Fruit fly (Drosophila melanogaster) whole organism, embryonic: ENCODE data around the gene CG15530.

ENCODE experiments used
- B-H1 ChIP-seq: fragments of 200-800 bp; sonication (Bioruptor generic); IDR thresholded peaks from 3 replicates; pipeline ENCODE4 v1.3.6; 2022; ENCODE audit warnings: missing biosample characterization, missing genetic modification characterization
- BEAF-32 ChIP-seq: fragments of 200-800 bp; sonication (Bioruptor generic); optimal IDR thresholded peaks from 3 replicates; lab custom pipeline; 2017; ENCODE audit warnings: missing biosample characterization, missing genetic modification characterization, mild to moderate bottlenecking, moderate library complexity, missing genetic modification reagents
- Bgb ChIP-seq: fragments of 200-800 bp; sonication (Bioruptor generic); IDR thresholded peaks from 2 replicates; pipeline ENCODE4 v1.3.6; 2022; ENCODE audit warnings: missing biosample characterization, missing genetic modification characterization; ENCODE audit not compliant: partially characterized antibody
- CG11085 ChIP-seq: fragments of 200-800 bp; sonication (Bioruptor generic); IDR thresholded peaks from 2 replicates; pipeline ENCODE4 v1.3.6; 2022; ENCODE audit warnings: missing biosample characterization, missing genetic modification characterization
- CG11247 ChIP-seq: fragments of 200-800 bp; sonication (Bioruptor generic); IDR thresholded peaks from 2 replicates; pipeline ENCODE4 v1.3.6; 2022; ENCODE audit warnings: missing biosample characterization, missing genetic modification characterization
- CG16815 ChIP-seq: fragments of 200-800 bp; sonication (Bioruptor generic); optimal IDR thresholded peaks from 3 replicates; lab custom pipeline; 2017; ENCODE audit warnings: missing biosample characterization, mild to moderate bottlenecking, missing genetic modification characterization
- CG17829 ChIP-seq: fragments of 200-800 bp; optimal IDR thresholded peaks from 2 replicates; lab custom pipeline; 2019; ENCODE audit warnings: missing biosample characterization, mild to moderate bottlenecking, missing genetic modification characterization, moderate library complexity
- CG18011 ChIP-seq: fragments of 200-800 bp; sonication (Bioruptor generic); optimal IDR thresholded peaks from 2 replicates; lab custom pipeline; 2017; ENCODE audit warnings: missing biosample characterization, missing genetic modification characterization, mild to moderate bottlenecking, moderate library complexity, missing genotype
- CG18619 ChIP-seq: fragments of 200-800 bp; sonication (Bioruptor generic); optimal IDR thresholded peaks from 3 replicates; lab custom pipeline; 2017; ENCODE audit warnings: missing biosample characterization, mild to moderate bottlenecking, missing genetic modification characterization
- CG2875 ChIP-seq: fragments of 200-800 bp; sonication (Bioruptor generic); optimal IDR thresholded peaks from 2 replicates; lab custom pipeline; 2017; ENCODE audit warnings: missing biosample characterization, mild to moderate bottlenecking, missing genetic modification characterization, missing genetic modification reagents
- CG32772 ChIP-seq: fragments of 200-800 bp; sonication (Bioruptor generic); IDR thresholded peaks from 2 replicates; pipeline ENCODE4 v1.3.6; 2022; ENCODE audit warnings: missing biosample characterization, missing genetic modification characterization
- CG4854 ChIP-seq: fragments of 200-800 bp; sonication (Bioruptor generic); optimal IDR thresholded peaks from 2 replicates; lab custom pipeline; 2016; ENCODE audit warnings: missing biosample characterization, missing genetic modification characterization, inconsistent platforms
- Dfd ChIP-seq, 2 experiments: fragments of >200 bp; optimal IDR thresholded peaks; 2 replicates each; lab custom pipeline; 2017; ENCODE audit warnings: missing biosample characterization in 2 of 2, missing genetic modification characterization in 2 of 2
- Dll ChIP-seq: fragments of 200-800 bp; sonication (Bioruptor generic); IDR thresholded peaks from 4 replicates; pipeline ENCODE4 v1.3.6; 2022; ENCODE audit warnings: missing biosample characterization, missing genetic modification characterization; ENCODE audit not compliant: partially characterized antibody
- Dp ChIP-seq: fragments of 200-800 bp; sonication (Bioruptor generic); optimal IDR thresholded peaks from 2 replicates; lab custom pipeline; 2018; ENCODE audit warnings: missing biosample characterization, mild to moderate bottlenecking, missing genetic modification characterization, moderate library complexity
- Fer1 ChIP-seq: fragments of 200-800 bp; sonication (Bioruptor generic); optimal IDR thresholded peaks from 2 replicates; lab custom pipeline; 2017; ENCODE audit warnings: missing biosample characterization, mild to moderate bottlenecking, missing genetic modification characterization
- Fer3 ChIP-seq: fragments of 200-800 bp; sonication (Bioruptor generic); optimal IDR thresholded peaks from 2 replicates; lab custom pipeline; 2018; ENCODE audit warnings: missing biosample characterization, mild to moderate bottlenecking, missing genetic modification characterization, moderate library complexity
- H15 ChIP-seq: fragments of 200-800 bp; sonication (Bioruptor generic); IDR thresholded peaks from 3 replicates; pipeline ENCODE4 v1.3.6; 2022; ENCODE audit warnings: missing biosample characterization, missing genetic modification characterization
- HmgZ ChIP-seq: fragments of 200-800 bp; sonication (Bioruptor generic); optimal IDR thresholded peaks from 2 replicates; lab custom pipeline; 2018; ENCODE audit warnings: missing biosample characterization, mild to moderate bottlenecking, missing genetic modification characterization
- Hr3 ChIP-seq: fragments of 200-800 bp; sonication (Bioruptor generic); optimal IDR thresholded peaks from 3 replicates; lab custom pipeline; 2016; ENCODE audit warnings: missing biosample characterization, missing genetic modification characterization
- Lpt ChIP-seq: fragments of >200 bp; optimal IDR thresholded peaks from 2 replicates; lab custom pipeline; 2018; ENCODE audit warnings: missing biosample characterization, missing genetic modification characterization
- Mes4 ChIP-seq: fragments of 200-800 bp; sonication (Bioruptor generic); optimal IDR thresholded peaks from 2 replicates; lab custom pipeline; 2016; ENCODE audit warnings: missing biosample characterization, missing genetic modification characterization
- Neu2 ChIP-seq: fragments of 200-800 bp; sonication (Bioruptor generic); optimal IDR thresholded peaks from 3 replicates; lab custom pipeline; 2016; ENCODE audit warnings: missing biosample characterization, missing genetic modification characterization, borderline replicate concordance
- Nf-YC ChIP-seq: fragments of 200-800 bp; optimal IDR thresholded peaks from 3 replicates; lab custom pipeline; 2019; ENCODE audit warnings: missing biosample characterization, mild to moderate bottlenecking, missing genetic modification characterization, moderate library complexity
- Usf ChIP-seq: fragments of 200-800 bp; sonication (Bioruptor generic); optimal IDR thresholded peaks from 2 replicates; lab custom pipeline; 2017; ENCODE audit warnings: missing genotype, missing biosample characterization, missing genetic modification characterization
- abd-A ChIP-seq: fragments of 200-800 bp; sonication (Bioruptor generic); optimal IDR thresholded peaks from 3 replicates; lab custom pipeline; 2019; ENCODE audit warnings: missing biosample characterization, mild to moderate bottlenecking, missing genetic modification characterization, moderate library complexity
- amos ChIP-seq: fragments of 200-800 bp; sonication (Bioruptor generic); IDR thresholded peaks from 2 replicates; pipeline ENCODE4 v1.3.6; 2022; ENCODE audit warnings: missing biosample characterization, missing genetic modification characterization; ENCODE audit not compliant: partially characterized antibody
- aop ChIP-seq: fragments of 200-800 bp; sonication (Bioruptor generic); IDR thresholded peaks from 2 replicates; pipeline ENCODE4 v1.3.6; 2022; ENCODE audit warnings: missing biosample characterization, missing genetic modification characterization
- btn ChIP-seq: fragments of 200-800 bp; sonication (Bioruptor generic); optimal IDR thresholded peaks from 2 replicates; lab custom pipeline; 2016; ENCODE audit warnings: missing biosample characterization, missing genetic modification characterization
- chm ChIP-seq: fragments of 200-800 bp; sonication (Bioruptor generic); IDR thresholded peaks from 2 replicates; pipeline ENCODE4 v1.3.6; 2022; ENCODE audit warnings: missing biosample characterization, missing genetic modification characterization
- crp ChIP-seq, 2 experiments: fragments of 200-800 bp; sonication (Bioruptor generic); optimal IDR thresholded peaks; 2 replicates in 1 of 2; 3 replicates in 1 of 2; lab custom pipeline; 2017; ENCODE audit warnings: missing biosample characterization in 2 of 2, missing genetic modification characterization in 2 of 2, mild to moderate bottlenecking in 1 of 2, moderate library complexity in 1 of 2
- cwo ChIP-seq: fragments of 200-800 bp; sonication (Bioruptor generic); optimal IDR thresholded peaks from 3 replicates; lab custom pipeline; 2017; ENCODE audit warnings: missing biosample characterization, missing genetic modification characterization, mild to moderate bottlenecking, moderate library complexity, missing genetic modification reagents
- dimm ChIP-seq: fragments of 200-800 bp; sonication (Bioruptor generic); IDR thresholded peaks from 2 replicates; pipeline ENCODE4 v1.3.6; 2022; ENCODE audit warnings: missing biosample characterization, missing genetic modification characterization
- eve ChIP-seq, 2 experiments: fragments of >200 bp; optimal IDR thresholded peaks; 2 replicates each; lab custom pipeline; 2017; ENCODE audit warnings: missing biosample characterization in 2 of 2, missing genetic modification characterization in 2 of 2
- fru ChIP-seq: fragments of >200 bp; optimal IDR thresholded peaks from 2 replicates; lab custom pipeline; 2017
- insv ChIP-seq, 2 experiments: fragments of 200-800 bp; sonication (Bioruptor generic); optimal IDR thresholded peaks; 3 replicates each; lab custom pipeline; 2016 to 2018; ENCODE audit warnings: missing biosample characterization in 2 of 2, missing genetic modification characterization in 2 of 2
- jumu ChIP-seq: fragments of 200-800 bp; sonication (Bioruptor generic); optimal IDR thresholded peaks from 3 replicates; lab custom pipeline; 2016; ENCODE audit warnings: missing biosample characterization, missing genetic modification characterization
- klu ChIP-seq: fragments of 200-800 bp; sonication (Bioruptor generic); IDR thresholded peaks from 2 replicates; pipeline ENCODE4 v1.3.6; 2022; ENCODE audit warnings: missing biosample characterization, missing genetic modification characterization
- lab ChIP-seq: fragments of 200-800 bp; sonication (Bioruptor generic); optimal IDR thresholded peaks from 3 replicates; lab custom pipeline; 2017; ENCODE audit warnings: missing biosample characterization, missing genetic modification characterization, mild to moderate bottlenecking, moderate library complexity, missing genetic modification reagents
- nerfin-1 ChIP-seq: fragments of 200-800 bp; sonication (Bioruptor generic); optimal IDR thresholded peaks from 3 replicates; lab custom pipeline; 2019; ENCODE audit warnings: missing biosample characterization, mild to moderate bottlenecking, missing genetic modification characterization, moderate library complexity
- nmo ChIP-seq: fragments of 200-800 bp; sonication (Bioruptor generic); optimal IDR thresholded peaks from 2 replicates; lab custom pipeline; 2018; ENCODE audit warnings: missing biosample characterization, mild to moderate bottlenecking, missing genetic modification characterization, moderate library complexity
- pho ChIP-seq: fragments of 200-800 bp; sonication (Bioruptor generic); optimal IDR thresholded peaks from 2 replicates; lab custom pipeline; 2016; ENCODE audit warnings: missing biosample characterization, missing genetic modification characterization
- pita ChIP-seq: fragments of 200-800 bp; sonication (Bioruptor generic); optimal IDR thresholded peaks from 2 replicates; lab custom pipeline; 2017; ENCODE audit warnings: missing biosample characterization, mild to moderate bottlenecking, missing genetic modification characterization
- ranshi ChIP-seq: fragments of 200-800 bp; sonication (Bioruptor generic); IDR thresholded peaks from 2 replicates; pipeline ENCODE4 v1.3.6; 2022; ENCODE audit warnings: missing biosample characterization, missing genetic modification characterization
- sima ChIP-seq: fragments of 200-800 bp; sonication (Bioruptor generic); optimal IDR thresholded peaks from 2 replicates; lab custom pipeline; 2016; ENCODE audit warnings: missing biosample characterization, missing genetic modification characterization
- so ChIP-seq: fragments of 200-800 bp; sonication (Bioruptor generic); IDR thresholded peaks from 3 replicates; pipeline ENCODE4 v1.3.6; 2022; ENCODE audit warnings: missing biosample characterization, missing genetic modification characterization
- sqz ChIP-seq: fragments of 200-800 bp; sonication (Bioruptor generic); optimal IDR thresholded peaks from 3 replicates; lab custom pipeline; 2018; ENCODE audit warnings: missing biosample characterization, mild to moderate bottlenecking, missing genetic modification characterization
- usp ChIP-seq: fragments of >200 bp; optimal IDR thresholded peaks from 2 replicates; lab custom pipeline; 2017; ENCODE audit warnings: missing biosample characterization, missing genetic modification characterization
- yki ChIP-seq: fragments of >200 bp; optimal IDR thresholded peaks from 3 replicates; lab custom pipeline; 2018

CG15530 gene

DNA sequence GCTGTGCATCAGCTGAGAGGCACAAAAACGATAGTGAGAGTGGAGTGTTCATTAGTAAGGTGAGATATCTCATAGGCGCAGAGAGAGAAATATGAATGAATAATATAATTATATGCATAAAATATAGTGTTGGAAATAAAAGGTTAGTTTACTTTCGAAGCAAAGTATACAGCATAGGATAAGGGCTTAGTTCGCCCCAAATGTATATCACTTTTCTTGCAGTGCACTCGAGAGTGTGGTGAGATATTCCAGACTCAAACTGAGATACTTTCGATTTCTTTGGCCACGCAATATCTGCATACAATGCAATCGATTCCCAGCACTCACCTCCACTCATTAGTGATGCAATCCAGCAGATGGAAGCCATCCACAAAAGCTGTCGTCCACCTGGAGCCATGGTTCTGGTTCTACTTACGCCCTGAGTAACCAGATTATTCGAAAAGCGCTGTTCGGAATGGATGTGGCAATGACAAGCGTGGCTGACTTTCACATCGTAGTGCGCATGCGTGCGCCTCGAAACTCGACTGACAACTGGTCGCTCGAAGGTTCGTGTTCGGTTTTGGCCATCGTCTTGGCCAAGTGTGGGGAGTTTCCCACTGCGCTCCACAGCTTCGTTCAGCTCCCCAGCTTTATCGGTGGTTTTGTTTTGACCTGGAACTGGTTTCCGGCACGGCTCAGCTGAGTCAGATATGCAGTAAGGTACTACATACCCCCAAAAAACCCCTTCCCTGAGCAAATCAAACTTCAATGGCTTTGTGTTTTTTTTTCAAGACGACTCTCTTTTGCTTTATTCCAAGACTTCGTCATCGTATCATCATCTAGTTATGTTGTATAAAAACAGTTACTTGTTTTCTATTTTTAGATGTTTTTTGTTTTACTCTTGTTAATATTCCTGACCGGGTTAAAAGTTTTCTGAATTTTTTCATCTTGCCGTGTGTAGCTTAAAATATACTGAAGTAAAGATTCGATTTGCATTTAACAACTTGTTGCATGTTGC lies 6.7 kb upstream of the CG15530 start, which contains the start of gene Rsod (continued):
- TF ChIP-seq Fer3 (tag; lab: Kevin White, UChicago) (peak; percentile 14), CG4854 (no peak), CG11085 (GFP tag; lab: Robert Waterston, UW) (0 out of 2 replicates have a peak, but pooled peaks have one; percentile 45), btn (GFP tag; lab: Kevin White, UChicago) (no peak), HmgZ (no peak), CG2875 (GFP tag; lab: Kevin White, UChicago) (peak; percentile 60), CG16815 (GFP tag; lab: Kevin White, UChicago) (peak; percentile 9), sima (GFP tag; lab: Kevin White, UChicago) (no peak), insv (GFP tag; optimal IDR thresholded peaks at IDR 0.05; lab: Kevin White, UChicago) (no peak), H15 (peak; percentile 79), Dll (GFP tag; lab: Robert Waterston, UW) (no peak), usp (GFP tag; lab: Kevin White, UChicago) (no peak), cwo (GFP tag; lab: Kevin White, UChicago) (no peak), aop (GFP tag; lab: Robert Waterston, UW) (peak; percentile 45; the same call in 1 of the 2 replicates), CG32772 (GFP tag; lab: Robert Waterston, UW) (peak; percentile 52; the same call in 1 of the 2 replicates), Lpt (GFP tag; lab: Kevin White, UChicago) (no peak), dimm (GFP tag; lab: Robert Waterston, UW) (peak; percentile 50), crp (GFP tag; optimal IDR thresholded peaks at IDR 0.05; lab: Kevin White, UChicago) (peak in 1 of 2 experiments; percentile 25), so (peak; percentile 84; the same call in 2 of the 3 replicates), eve (GFP tag; optimal IDR thresholded peaks at IDR 0.05; lab: Kevin White, UChicago) (no peak), pita (no peak), Nf-YC (no peak), B-H1 (GFP tag; lab: Robert Waterston, UW) (peak; percentile 63), Fer1 (no peak), CG18619 (no peak), Bgb (GFP tag; lab: Robert Waterston, UW) (no peak), CG17829 (tag; lab: Kevin White, UChicago) (peak; percentile 31), yki (lab: Kevin White, UChicago) (no peak), nerfin-1 (tag; lab: Kevin White, UChicago) (peak; percentile 9), amos (GFP tag; lab: Robert Waterston, UW) (no peak; the same call in 1 of the 2 replicates), lab (GFP tag; lab: Kevin White, UChicago) (peak; percentile 54), BEAF-32 (no peak), chm (GFP tag; lab: Robert Waterston, UW) (peak; percentile 42; the same call in 1 of the 2 replicates), abd-A (tag; lab: Kevin White, UChicago) (no peak), Mes4 (GFP tag; lab: Kevin White, UChicago) (no peak), nmo (peak; percentile 55), Usf (GFP tag; lab: Kevin White, UChicago) (no peak), ranshi (GFP tag; lab: Robert Waterston, UW) (peak; percentile 76), Dfd (GFP tag; optimal IDR thresholded peaks at IDR 0.05; lab: Kevin White, UChicago) (no peak), CG11247 (peak; percentile 44), Neu2 (GFP tag; lab: Kevin White, UChicago) (no peak), CG18011 (GFP tag; lab: Kevin White, UChicago) (no peak), pho (GFP tag; lab: Kevin White, UChicago) (no peak), Hr3 (GFP tag; lab: Kevin White, UChicago) (peak; percentile 10), fru (lab: Kevin White, UChicago) (no peak), jumu (GFP tag; lab: Kevin White, UChicago) (no peak), klu (GFP tag; lab: Robert Waterston, UW) (no peak), Dp (GFP tag; lab: Kevin White, UChicago) (no peak), sqz (GFP tag; lab: Kevin White, UChicago) (peak; percentile 39)
